Fruit fly (Drosophila melanogaster): Measurements from ENCODE around the gene CG5282.

CG5282 gene

dm6 chr3L:20452813-20453682 is 27.2 kb upstream of the CG5282 start, which contains the start of gene CG5199 (continued):
- TF ChIP-seq pita (GFP tag; optimal IDR thresholded peaks at IDR 0.05) (no peak), CG12659 (GFP tag; optimal IDR thresholded peaks at IDR 0.05) (peak; percentile 77), zen2 (GFP tag; IDR thresholded peaks at IDR 0.05; ENCODE audit: partially characterized antibody) (peak; percentile 52; the same call in 1 of the 3 replicates), stwl (tag; optimal IDR thresholded peaks at IDR 0.05) (peak; percentile 50), CG7963 (GFP tag; IDR thresholded peaks at IDR 0.05; ENCODE audit: partially characterized antibody) (peak; percentile 59; the same call in 2 of the 3 replicates), CG5180 (GFP tag; optimal IDR thresholded peaks at IDR 0.05) (no peak), Hand (GFP tag; optimal IDR thresholded peaks at IDR 0.05) (no peak), HLH3B (GFP tag; IDR thresholded peaks at IDR 0.05) (peak; percentile 42; the same call in 1 of the 2 replicates), Gug (GFP tag; IDR thresholded peaks at IDR 0.05) (peak; percentile 61; the same call in 3 of the 4 replicates), dm (GFP tag; optimal IDR thresholded peaks at IDR 0.05) (peak; percentile 87), CG4424 (GFP tag; optimal IDR thresholded peaks at IDR 0.05) (peak; percentile 78), Camta (GFP tag; optimal IDR thresholded peaks at IDR 0.05) (peak; percentile 58), Nf-YB (GFP tag; optimal IDR thresholded peaks at IDR 0.05) (peak; percentile 50), Sin3A (optimal IDR thresholded peaks at IDR 0.05) (peak; percentile 58), z (GFP tag; IDR thresholded peaks at IDR 0.05) (no peak), lab (GFP tag; optimal IDR thresholded peaks at IDR 0.05) (peak; percentile 77), hb (GFP tag; IDR thresholded peaks at IDR 0.05; ENCODE audit: partially characterized antibody) (peak; percentile 57; the same call in 1 of the 3 replicates), crc (GFP tag; optimal IDR thresholded peaks at IDR 0.05) (no peak), Dref (GFP tag; IDR thresholded peaks at IDR 0.05) (peak; percentile 26; the same call in 1 of the 2 replicates), slp2 (GFP tag; optimal IDR thresholded peaks at IDR 0.05) (no peak), twi (tag; optimal IDR thresholded peaks at IDR 0.05) (peak; percentile 42), H15 (GFP tag; IDR thresholded peaks at IDR 0.05) (peak; percentile 39; the same call in 1 of the 3 replicates), chn (GFP tag; optimal IDR thresholded peaks at IDR 0.05) (no peak), ash1 (GFP tag; optimal IDR thresholded peaks at IDR 0.05) (no peak), CG8359 (GFP tag; optimal IDR thresholded peaks at IDR 0.05; ENCODE audit: borderline replicate concordance) (peak; percentile 40), lola (GFP tag; optimal IDR thresholded peaks at IDR 0.05) (peak in 1 of 3 experiments; percentile 75), CG10147 (GFP tag; optimal IDR thresholded peaks at IDR 0.05) (no peak), CG10543 (GFP tag; optimal IDR thresholded peaks at IDR 0.05) (peak; percentile 47), Dp (GFP tag; optimal IDR thresholded peaks at IDR 0.05) (peak; percentile 62), gcm2 (GFP tag; optimal IDR thresholded peaks at IDR 0.05) (no peak), CG10462 (GFP tag; optimal IDR thresholded peaks at IDR 0.05) (peak; percentile 38), Kr (GFP tag; optimal IDR thresholded peaks at IDR 0.05) (no peak), CG14710 (tag; optimal IDR thresholded peaks at IDR 0.05) (peak; percentile 86), sr (GFP tag; IDR thresholded peaks at IDR 0.05) (no peak), CG17359 (tag; optimal IDR thresholded peaks at IDR 0.05) (peak; percentile 50), CG3847 (GFP tag; IDR thresholded peaks at IDR 0.05) (peak; percentile 64; the same call in 1 of the 2 replicates), CG18011 (GFP tag; optimal IDR thresholded peaks at IDR 0.05) (no peak), otp (GFP tag; IDR thresholded peaks at IDR 0.05) (no peak), CG32772 (GFP tag; IDR thresholded peaks at IDR 0.05) (peak; percentile 34; the same call in 1 of the 2 replicates), ara (GFP tag; IDR thresholded peaks at IDR 0.05) (no peak), lbe (GFP tag; optimal IDR thresholded peaks at IDR 0.05) (peak; percentile 1), CG1832 (GFP tag; optimal IDR thresholded peaks at IDR 0.05) (no peak), Side (GFP tag; optimal IDR thresholded peaks at IDR 0.05) (no peak), CG31224 (GFP tag; IDR thresholded peaks at IDR 0.05) (peak; percentile 42; the same call in 1 of the 2 replicates), tll (GFP tag; optimal IDR thresholded peaks at IDR 0.05) (no peak), Xbp1 (GFP tag; optimal IDR thresholded peaks at IDR 0.05) (peak; percentile 64), BEAF-32 (GFP tag; optimal IDR thresholded peaks at IDR 0.05) (peak; percentile 82)

Data from whole organism, embryonic.